Worm (Caenorhabditis elegans) whole organism, midembryonic: ENCODE results near the gene klc-2.

Experiments
- cog-1 ChIP-seq: sonication (generic microtip); optimal IDR thresholded peaks from 2 replicates; lab custom pipeline; 2016; ENCODE audit warnings: missing genetic modification characterization, missing compliant biosample characterization
- ref-1 ChIP-seq: fragments of 200-800 bp; sonication (Bioruptor generic); conservative IDR thresholded peaks from 2 replicates; pipeline ENCODE4 v1.3.6; 2022; ENCODE audit warnings: missing genetic modification reagents, missing genetic modification characterization, missing compliant biosample characterization
- ztf-23 ChIP-seq: fragments of 200-800 bp; sonication (Bioruptor generic); IDR thresholded peaks from 2 replicates; pipeline ENCODE4 v1.3.6; 2022; ENCODE audit warnings: missing genetic modification reagents, missing genetic modification characterization, missing compliant biosample characterization

- TF ChIP-seq cog-1 (tag; lab: Kevin White, UChicago): no peak
- no peak for TF ChIP-seq ztf-23
- no peak for TF ChIP-seq ref-1 (GFP tag; lab: Robert Waterston, UW)
Measured at ce11 chrV:5570433-5570832, 10.8 kb downstream of the klc-2 start, which contains the start of gene glb-6.
